Fruit fly (Drosophila melanogaster) whole organism, embryonic: ENCODE data around the gene CG5068.

ENCODE experiments used
- Blimp-1 ChIP-seq: fragments of 200-800 bp; sonication (Bioruptor generic); optimal IDR thresholded peaks from 3 replicates; lab custom pipeline; 2018; ENCODE audit warnings: missing biosample characterization, missing genetic modification characterization, mild to moderate bottlenecking, moderate library complexity, missing genetic modification reagents
- CG10543 ChIP-seq: fragments of 200-800 bp; sonication (Bioruptor generic); optimal IDR thresholded peaks from 3 replicates; lab custom pipeline; 2017; ENCODE audit warnings: missing biosample characterization, mild to moderate bottlenecking, missing genetic modification characterization, moderate library complexity
- CG10959 ChIP-seq: fragments of 200-800 bp; sonication (Bioruptor generic); IDR thresholded peaks from 2 replicates; pipeline ENCODE4 v1.3.6; 2022; ENCODE audit warnings: missing biosample characterization, missing genetic modification characterization
- CG12104 ChIP-seq: fragments of 200-800 bp; sonication (Bioruptor generic); optimal IDR thresholded peaks from 3 replicates; lab custom pipeline; 2016; ENCODE audit warnings: missing biosample characterization, missing genetic modification characterization
- CG13123 ChIP-seq: fragments of 200-800 bp; sonication (Bioruptor generic); optimal IDR thresholded peaks from 2 replicates; lab custom pipeline; 2016; ENCODE audit warnings: missing biosample characterization, missing genetic modification characterization
- CG13424 ChIP-seq: fragments of 200-800 bp; sonication (Bioruptor generic); optimal IDR thresholded peaks from 2 replicates; lab custom pipeline; 2019; ENCODE audit warnings: missing biosample characterization, mild to moderate bottlenecking, missing genetic modification characterization, moderate library complexity
- CG13624 ChIP-seq: fragments of 200-800 bp; sonication (Bioruptor generic); optimal IDR thresholded peaks from 2 replicates; lab custom pipeline; 2016; ENCODE audit warnings: missing biosample characterization, missing genetic modification characterization
- CG14014 ChIP-seq: fragments of 200-800 bp; sonication (Bioruptor generic); IDR thresholded peaks from 2 replicates; pipeline ENCODE4 v1.3.6; 2022; ENCODE audit warnings: missing biosample characterization, missing genetic modification characterization
- CG14965 ChIP-seq: fragments of 200-800 bp; sonication (Bioruptor generic); optimal IDR thresholded peaks from 2 replicates; lab custom pipeline; 2016; ENCODE audit warnings: missing biosample characterization, missing genetic modification characterization, borderline replicate concordance
- CG16815 ChIP-seq: fragments of 200-800 bp; sonication (Bioruptor generic); optimal IDR thresholded peaks from 3 replicates; lab custom pipeline; 2017; ENCODE audit warnings: missing biosample characterization, mild to moderate bottlenecking, missing genetic modification characterization
- CG2120 ChIP-seq: fragments of 200-800 bp; sonication (Bioruptor generic); optimal IDR thresholded peaks from 3 replicates; lab custom pipeline; 2016; ENCODE audit warnings: missing biosample characterization, missing genetic modification characterization
- CG3407 ChIP-seq: fragments of 200-800 bp; sonication (Bioruptor generic); optimal IDR thresholded peaks from 2 replicates; lab custom pipeline; 2018; ENCODE audit warnings: missing biosample characterization, mild to moderate bottlenecking, missing genetic modification characterization
- CG4707 ChIP-seq: fragments of 200-800 bp; sonication (Bioruptor generic); optimal IDR thresholded peaks from 2 replicates; lab custom pipeline; 2018; ENCODE audit warnings: missing biosample characterization, mild to moderate bottlenecking, missing genetic modification characterization, moderate library complexity
- CG4820 ChIP-seq: fragments of 200-800 bp; sonication (Bioruptor generic); optimal IDR thresholded peaks from 3 replicates; lab custom pipeline; 2016; ENCODE audit warnings: missing biosample characterization, missing genetic modification characterization
- CG5180 ChIP-seq: fragments of 200-800 bp; sonication (Bioruptor generic); optimal IDR thresholded peaks from 3 replicates; lab custom pipeline; 2017; ENCODE audit warnings: missing biosample characterization, missing genetic modification characterization, mild to moderate bottlenecking, moderate library complexity, missing genetic modification reagents
- CG6654 ChIP-seq: fragments of 200-800 bp; sonication (Bioruptor generic); optimal IDR thresholded peaks from 2 replicates; lab custom pipeline; 2017; ENCODE audit warnings: missing biosample characterization, mild to moderate bottlenecking, missing genetic modification characterization
- CG6683 ChIP-seq: fragments of 200-800 bp; sonication (Bioruptor generic); optimal IDR thresholded peaks from 2 replicates; lab custom pipeline; 2017; ENCODE audit warnings: missing biosample characterization, mild to moderate bottlenecking, missing genetic modification characterization, missing genetic modification reagents
- CG6765 ChIP-seq: fragments of 200-800 bp; sonication (Bioruptor generic); optimal IDR thresholded peaks from 3 replicates; lab custom pipeline; 2017; ENCODE audit warnings: missing biosample characterization, mild to moderate bottlenecking, missing genetic modification characterization
- CG7928 ChIP-seq: fragments of 200-800 bp; sonication (Bioruptor generic); optimal IDR thresholded peaks from 2 replicates; lab custom pipeline; 2017; ENCODE audit warnings: missing biosample characterization, mild to moderate bottlenecking, missing genetic modification characterization
- Camta ChIP-seq: fragments of 200-800 bp; sonication (Bioruptor generic); optimal IDR thresholded peaks from 2 replicates; lab custom pipeline; 2016; ENCODE audit warnings: missing biosample characterization, missing genetic modification characterization
- Chrac-16 ChIP-seq: fragments of 200-800 bp; sonication (Bioruptor generic); optimal IDR thresholded peaks from 3 replicates; lab custom pipeline; 2016; ENCODE audit warnings: missing biosample characterization, missing genetic modification characterization
- E2f2 ChIP-seq: fragments of 200-800 bp; sonication (Bioruptor generic); IDR thresholded peaks from 2 replicates; pipeline ENCODE4 v1.3.6; 2022; ENCODE audit warnings: missing biosample characterization, missing genetic modification characterization
- Fer1 ChIP-seq: fragments of 200-800 bp; sonication (Bioruptor generic); optimal IDR thresholded peaks from 2 replicates; lab custom pipeline; 2017; ENCODE audit warnings: missing biosample characterization, mild to moderate bottlenecking, missing genetic modification characterization
- HLH3B ChIP-seq: fragments of 200-800 bp; sonication (Bioruptor generic); IDR thresholded peaks from 2 replicates; pipeline ENCODE4 v1.3.6; 2022; ENCODE audit warnings: missing biosample characterization, missing genetic modification characterization
- HmgD ChIP-seq: fragments of 200-800 bp; sonication (Bioruptor generic); optimal IDR thresholded peaks from 3 replicates; lab custom pipeline; 2016; ENCODE audit warnings: missing biosample characterization, missing genetic modification characterization
- Hr3 ChIP-seq: fragments of 200-800 bp; sonication (Bioruptor generic); optimal IDR thresholded peaks from 3 replicates; lab custom pipeline; 2016; ENCODE audit warnings: missing biosample characterization, missing genetic modification characterization
- Lim3 ChIP-seq: fragments of 200-800 bp; sonication (Bioruptor generic); IDR thresholded peaks from 2 replicates; pipeline ENCODE4 v1.3.6; 2022; ENCODE audit warnings: missing biosample characterization, missing genetic modification characterization
- Mrtf ChIP-seq: fragments of 200-800 bp; sonication (Bioruptor generic); IDR thresholded peaks from 3 replicates; pipeline ENCODE4 v1.3.6; 2022; ENCODE audit warnings: missing biosample characterization, missing genetic modification characterization
- Nf-YB ChIP-seq: fragments of 200-800 bp; sonication (Bioruptor generic); optimal IDR thresholded peaks from 3 replicates; lab custom pipeline; 2019; ENCODE audit warnings: missing biosample characterization, mild to moderate bottlenecking, missing genetic modification characterization, moderate library complexity
- PHDP ChIP-seq: fragments of 200-800 bp; sonication (Bioruptor generic); optimal IDR thresholded peaks from 3 replicates; lab custom pipeline; 2018; ENCODE audit warnings: missing biosample characterization, mild to moderate bottlenecking, missing genetic modification characterization, moderate library complexity
- Sox102F ChIP-seq: fragments of 200-800 bp; sonication (Bioruptor generic); optimal IDR thresholded peaks from 2 replicates; lab custom pipeline; 2018; ENCODE audit warnings: missing biosample characterization, mild to moderate bottlenecking, missing genetic modification characterization, moderate library complexity
- Spps ChIP-seq: fragments of 200-800 bp; sonication (Bioruptor generic); optimal IDR thresholded peaks from 2 replicates; lab custom pipeline; 2018; ENCODE audit warnings: missing biosample characterization, mild to moderate bottlenecking, missing genetic modification characterization
- ara ChIP-seq: fragments of 200-800 bp; sonication (Bioruptor generic); IDR thresholded peaks from 2 replicates; pipeline ENCODE4 v1.3.6; 2022; ENCODE audit warnings: missing biosample characterization, missing genetic modification characterization
- cas ChIP-seq: fragments of 200-800 bp; sonication (Bioruptor generic); IDR thresholded peaks from 2 replicates; pipeline ENCODE4 v1.3.6; 2022; ENCODE audit warnings: missing biosample characterization, missing genetic modification characterization
- chm ChIP-seq: fragments of 200-800 bp; sonication (Bioruptor generic); IDR thresholded peaks from 2 replicates; pipeline ENCODE4 v1.3.6; 2022; ENCODE audit warnings: missing biosample characterization, missing genetic modification characterization
- croc ChIP-seq: fragments of 200-800 bp; sonication (Bioruptor generic); conservative IDR thresholded peaks from 3 replicates; pipeline ENCODE4 v1.3.6; 2022; ENCODE audit warnings: missing biosample characterization, missing genetic modification characterization
- danr ChIP-seq: fragments of 200-800 bp; sonication (Bioruptor generic); IDR thresholded peaks from 2 replicates; pipeline ENCODE4 v1.3.6; 2022; ENCODE audit warnings: missing biosample characterization, missing genetic modification characterization
- dmrt99B ChIP-seq: fragments of 200-800 bp; sonication (Bioruptor generic); optimal IDR thresholded peaks from 2 replicates; lab custom pipeline; 2018; ENCODE audit warnings: missing biosample characterization, mild to moderate bottlenecking, missing genetic modification characterization, moderate library complexity
- fd96Cb ChIP-seq: fragments of 200-800 bp; sonication (Bioruptor generic); optimal IDR thresholded peaks from 2 replicates; lab custom pipeline; 2018; ENCODE audit warnings: missing biosample characterization, mild to moderate bottlenecking, missing genetic modification characterization, moderate library complexity
- gcm2 ChIP-seq: fragments of 200-800 bp; sonication (Bioruptor generic); optimal IDR thresholded peaks from 2 replicates; lab custom pipeline; 2016; ENCODE audit warnings: missing biosample characterization, missing genetic modification characterization
- gro ChIP-seq: fragments of 200-800 bp; sonication (Bioruptor generic); optimal IDR thresholded peaks from 2 replicates; lab custom pipeline; 2016; ENCODE audit warnings: missing biosample characterization, missing genetic modification characterization
- hb ChIP-seq: fragments of 200-800 bp; sonication (Bioruptor generic); IDR thresholded peaks from 3 replicates; pipeline ENCODE4 v1.3.6; 2022; ENCODE audit warnings: missing biosample characterization, missing genetic modification characterization; ENCODE audit not compliant: partially characterized antibody
- ind ChIP-seq: fragments of 200-800 bp; sonication (Bioruptor generic); optimal IDR thresholded peaks from 3 replicates; lab custom pipeline; 2016; ENCODE audit warnings: missing biosample characterization, missing genetic modification characterization
- lilli ChIP-seq: fragments of 200-800 bp; sonication (Bioruptor generic); optimal IDR thresholded peaks from 3 replicates; lab custom pipeline; 2016; ENCODE audit warnings: missing biosample characterization, missing genetic modification characterization
- onecut ChIP-seq: fragments of 200-800 bp; sonication (Bioruptor generic); IDR thresholded peaks from 2 replicates; pipeline ENCODE4 v1.3.6; 2022; ENCODE audit warnings: missing biosample characterization, missing genetic modification characterization
- pan ChIP-seq, 4 experiments: fragments of >200 bp in 3 of 4; fragments of 200-800 bp in 1 of 4; sonication (Bioruptor generic) in 1 of 4; optimal IDR thresholded peaks in 3 of 4; IDR thresholded peaks in 1 of 4; 2 replicates each; pipeline versions ENCODE4 v1.3.6 to Lab custom; 2017 to 2022; ENCODE audit warnings: missing biosample characterization in 2 of 4, missing genetic modification characterization in 2 of 4, mixed read lengths in 1 of 4
- pb ChIP-seq: fragments of 200-800 bp; sonication (Bioruptor generic); optimal IDR thresholded peaks from 3 replicates; lab custom pipeline; 2016; ENCODE audit warnings: missing biosample characterization, missing genetic modification characterization
- pfk ChIP-seq: fragments of 200-800 bp; sonication (Bioruptor generic); optimal IDR thresholded peaks from 2 replicates; lab custom pipeline; 2018; ENCODE audit warnings: missing biosample characterization, mild to moderate bottlenecking, missing genetic modification characterization, moderate library complexity
- sc ChIP-seq, 3 experiments: fragments of >200 bp in 2 of 3; fragments of 200-800 bp in 1 of 3; sonication (Bioruptor generic) in 1 of 3; optimal IDR thresholded peaks; 2 replicates in 2 of 3; 3 replicates in 1 of 3; lab custom pipeline; 2017; ENCODE audit warnings: mild to moderate bottlenecking in 1 of 3, missing biosample characterization in 1 of 3, missing genetic modification characterization in 1 of 3, missing genetic modification reagents in 1 of 3

The CG5068 gene

dm6 chr3L:8954648-8955033 lies 31.9 kb upstream of the CG5068 start, which contains the start of gene GNBP3 (continued):
- TF ChIP-seq pfk (GFP tag; lab: Kevin White, UChicago) (no peak), dmrt99B (peak; percentile 70), CG16815 (peak; percentile 49), fd96Cb (tag; lab: Kevin White, UChicago) (peak; percentile 51), cas (peak; percentile 19; the same call in 1 of the 2 replicates), Fer1 (peak; percentile 88), Blimp-1 (peak; percentile 75), CG3407 (GFP tag; lab: Kevin White, UChicago) (peak; percentile 37), danr (GFP tag; lab: Robert Waterston, UW) (no peak), CG4707 (GFP tag; lab: Kevin White, UChicago) (no peak), sc (optimal IDR thresholded peaks at IDR 0.05; lab: Kevin White, UChicago) (no peak), sc (GFP tag; optimal IDR thresholded peaks at IDR 0.05; lab: Kevin White, UChicago) (peak; percentile 7), gro (GFP tag; lab: Kevin White, UChicago) (no peak), CG6683 (GFP tag; lab: Kevin White, UChicago) (peak; percentile 75), CG6765 (GFP tag; lab: Kevin White, UChicago) (peak; percentile 2), HLH3B (GFP tag; lab: Robert Waterston, UW) (peak; percentile 65; the same call in 1 of the 2 replicates), Lim3 (no peak), Hr3 (GFP tag; lab: Kevin White, UChicago) (peak; percentile 5), HmgD (GFP tag; lab: Kevin White, UChicago) (no peak), CG6654 (GFP tag; lab: Kevin White, UChicago) (peak; percentile 32), Spps (tag; lab: Kevin White, UChicago) (peak; percentile 71), pan (optimal IDR thresholded peaks at IDR 0.05; lab: Kevin White, UChicago) (no peak), pan (GFP tag; optimal IDR thresholded peaks at IDR 0.05 in 1 of 2, IDR thresholded peaks at IDR 0.05 in 1 of 2) (peak in 1 of 2 experiments; percentile 60), PHDP (peak; percentile 60), onecut (GFP tag; lab: Robert Waterston, UW) (peak; percentile 78), CG4820 (peak; percentile 76), CG13123 (GFP tag; lab: Kevin White, UChicago) (no peak), gcm2 (GFP tag; lab: Kevin White, UChicago) (no peak), Sox102F (peak; percentile 25), CG10543 (GFP tag; lab: Kevin White, UChicago) (peak; percentile 56), CG5180 (GFP tag; lab: Kevin White, UChicago) (no peak), CG14014 (GFP tag; lab: Robert Waterston, UW) (peak; percentile 57; the same call in 1 of the 2 replicates), CG12104 (peak; percentile 22), CG2120 (peak; percentile 69), E2f2 (GFP tag; lab: Robert Waterston, UW) (0 out of 2 replicates have a peak, but pooled peaks have one; percentile 8), CG10959 (GFP tag; lab: Robert Waterston, UW) (peak; percentile 69), ind (GFP tag; lab: Kevin White, UChicago) (peak; percentile 40), ara (0 out of 2 replicates have a peak, but pooled peaks have one; percentile 26), Chrac-16 (GFP tag; lab: Kevin White, UChicago) (peak; percentile 22), CG14965 (GFP tag; lab: Kevin White, UChicago) (no peak), CG13424 (peak; percentile 53), croc (GFP tag; lab: Robert Waterston, UW) (peak; percentile 65), Mrtf (GFP tag; lab: Robert Waterston, UW) (no peak), CG13624 (GFP tag; lab: Kevin White, UChicago) (peak; percentile 16), Camta (GFP tag; lab: Kevin White, UChicago) (peak; percentile 51), chm (GFP tag; lab: Robert Waterston, UW) (no peak), CG7928 (GFP tag; lab: Kevin White, UChicago) (no peak), lilli (peak; percentile 64), pb (GFP tag; lab: Kevin White, UChicago) (no peak), Nf-YB (GFP tag; lab: Kevin White, UChicago) (peak; percentile 51), hb (GFP tag; lab: Robert Waterston, UW) (no peak)
